Fruit fly (Drosophila melanogaster) whole organism, pupa: ENCODE measurements around the gene Atg8b.

Experiments used
- CG10348 ChIP-seq: fragments of 200-800 bp; sonication (Bioruptor generic); IDR thresholded peaks from 2 replicates; pipeline ENCODE4 v1.3.6; 2022; ENCODE audit warnings: missing biosample characterization, missing genetic modification characterization
- CG12605 ChIP-seq: fragments of 200-800 bp; sonication (Bioruptor generic); IDR thresholded peaks from 2 replicates; pipeline ENCODE4 v1.3.6; 2022; ENCODE audit warnings: missing biosample characterization, missing genetic modification characterization
- CG13204 ChIP-seq: fragments of 200-800 bp; sonication (Bioruptor generic); optimal IDR thresholded peaks from 2 replicates; lab custom pipeline; 2018; ENCODE audit warnings: missing biosample characterization, mild to moderate bottlenecking, missing genetic modification characterization, moderate library complexity
- CG14655 ChIP-seq: fragments of 200-800 bp; sonication (Bioruptor generic); optimal IDR thresholded peaks from 3 replicates; lab custom pipeline; 2017; ENCODE audit warnings: mild to moderate bottlenecking, missing biosample characterization, missing genetic modification reagents, missing genetic modification characterization
- CG15710 ChIP-seq: fragments of 200-800 bp; sonication (Bioruptor generic); optimal IDR thresholded peaks from 2 replicates; lab custom pipeline; 2018; ENCODE audit warnings: missing biosample characterization, mild to moderate bottlenecking, missing genetic modification characterization, moderate library complexity
- CG17806 ChIP-seq: fragments of 200-800 bp; sonication (Bioruptor generic); optimal IDR thresholded peaks from 2 replicates; lab custom pipeline; 2018; ENCODE audit warnings: missing biosample characterization, mild to moderate bottlenecking, missing genetic modification characterization, moderate library complexity
- CG32121 ChIP-seq: fragments of 200-800 bp; sonication (Bioruptor generic); IDR thresholded peaks from 2 replicates; pipeline ENCODE4 v1.3.6; 2022; ENCODE audit warnings: missing biosample characterization, missing genetic modification characterization
- CG34367 ChIP-seq: fragments of 200-800 bp; sonication (Bioruptor generic); optimal IDR thresholded peaks from 2 replicates; lab custom pipeline; 2018; ENCODE audit warnings: missing biosample characterization, mild to moderate bottlenecking, missing genetic modification characterization
- CG4496 ChIP-seq: fragments of 200-800 bp; sonication (Bioruptor generic); IDR thresholded peaks from 3 replicates; pipeline ENCODE4 v1.3.6; 2022; ENCODE audit warnings: missing biosample characterization, missing genetic modification characterization
- CG8159 ChIP-seq: fragments of 200-800 bp; sonication (Bioruptor generic); optimal IDR thresholded peaks from 3 replicates; lab custom pipeline; 2018; ENCODE audit warnings: missing biosample characterization, mild to moderate bottlenecking, missing genetic modification characterization, moderate library complexity
- CG8301 ChIP-seq: fragments of 200-800 bp; sonication (Bioruptor generic); optimal IDR thresholded peaks from 2 replicates; lab custom pipeline; 2018; ENCODE audit warnings: missing biosample characterization, mild to moderate bottlenecking, missing genetic modification characterization
- CG9948 ChIP-seq: fragments of 200-800 bp; sonication (Bioruptor generic); optimal IDR thresholded peaks from 2 replicates; lab custom pipeline; 2018; ENCODE audit warnings: missing biosample characterization, mild to moderate bottlenecking, missing genetic modification characterization, moderate library complexity
- D1 ChIP-seq: fragments of 200-800 bp; sonication (Bioruptor generic); optimal IDR thresholded peaks from 2 replicates; lab custom pipeline; 2018; ENCODE audit warnings: missing biosample characterization, mild to moderate bottlenecking, missing genetic modification characterization, moderate library complexity
- EcR ChIP-seq: fragments of 200-800 bp; sonication (Bioruptor generic); optimal IDR thresholded peaks from 3 replicates; lab custom pipeline; 2019; ENCODE audit warnings: missing biosample characterization, missing genetic modification characterization, mild to moderate bottlenecking, moderate library complexity, missing genetic modification reagents
- Ets98B ChIP-seq: fragments of 200-800 bp; sonication (Bioruptor generic); IDR thresholded peaks from 2 replicates; pipeline ENCODE4 v1.3.6; 2022; ENCODE audit warnings: missing biosample characterization, missing genetic modification characterization
- Pif1A ChIP-seq: fragments of 200-800 bp; sonication (Bioruptor generic); optimal IDR thresholded peaks from 3 replicates; lab custom pipeline; 2016; ENCODE audit warnings: missing biosample characterization, missing genetic modification characterization
- Pif1B ChIP-seq: fragments of 200-800 bp; sonication (Bioruptor generic); optimal IDR thresholded peaks from 3 replicates; lab custom pipeline; 2016; ENCODE audit warnings: missing biosample characterization, missing genetic modification characterization
- Snoo ChIP-seq: fragments of 200-800 bp; sonication (Bioruptor generic); optimal IDR thresholded peaks from 3 replicates; lab custom pipeline; 2017; ENCODE audit warnings: missing biosample characterization, mild to moderate bottlenecking, missing genetic modification characterization, inconsistent platforms
- fd96Ca ChIP-seq: fragments of 200-800 bp; sonication (Bioruptor generic); IDR thresholded peaks from 3 replicates; pipeline ENCODE4 v1.3.6; 2022; ENCODE audit warnings: missing biosample characterization, missing genetic modification characterization
- gl ChIP-seq: fragments of 200-800 bp; sonication (Bioruptor generic); optimal IDR thresholded peaks from 2 replicates; lab custom pipeline; 2018; ENCODE audit warnings: missing biosample characterization, mild to moderate bottlenecking, missing genetic modification characterization
- rn ChIP-seq: fragments of 200-800 bp; sonication (Bioruptor generic); IDR thresholded peaks from 2 replicates; pipeline ENCODE4 v1.3.6; 2022; ENCODE audit warnings: missing biosample characterization, missing genetic modification characterization

Gene Atg8b

dm6 chr3R:17710418-17710817 is 14.4 kb downstream of the Atg8b start:
- TF ChIP-seq gl (no peak), CG9948 (tag; lab: Kevin White, UChicago) (peak; percentile 12)

- no peak for TF ChIP-seq CG10348
- no peak for TF ChIP-seq CG9948 (tag; lab: Kevin White, UChicago)
- no peak for TF ChIP-seq Pif1A (GFP tag; lab: Kevin White, UChicago)
- peak; percentile 56 for TF ChIP-seq CG13204 (GFP tag; lab: Kevin White, UChicago)
- TF ChIP-seq CG17806 (tag; lab: Kevin White, UChicago), result no peak
- no peak for TF ChIP-seq CG8159 (tag; lab: Kevin White, UChicago)
- TF ChIP-seq Pif1B (GFP tag; lab: Kevin White, UChicago), result no peak
Measured at dm6 chr3R:17709623-17710145, 15.2 kb downstream of the Atg8b start.

- no peak for TF ChIP-seq CG9948 (tag; lab: Kevin White, UChicago)
- no peak for TF ChIP-seq Snoo
- TF ChIP-seq Pif1A (GFP tag; lab: Kevin White, UChicago), result no peak
- no peak for TF ChIP-seq CG8301 (tag; lab: Kevin White, UChicago)
- no peak for TF ChIP-seq CG17806 (tag; lab: Kevin White, UChicago)
- TF ChIP-seq CG13204 (GFP tag; lab: Kevin White, UChicago), result no peak
- TF ChIP-seq fd96Ca, result peak; percentile 18; the same call in 1 of the 3 replicates
- TF ChIP-seq D1 (tag; lab: Kevin White, UChicago), result no peak
- peak; percentile 32 for TF ChIP-seq CG8159 (tag; lab: Kevin White, UChicago)
- peak; percentile 18 for TF ChIP-seq CG14655 (GFP tag; lab: Kevin White, UChicago)
Measured at dm6 chr3R:17708778-17709476, 15.9 kb downstream of the Atg8b start.

dm6 chr3R:17707799-17708198 is 17.1 kb downstream of the Atg8b start:
- TF ChIP-seq D1 (tag; lab: Kevin White, UChicago) (no peak), CG4496 (GFP tag; lab: Robert Waterston, UW) (no peak), Ets98B (GFP tag; lab: Robert Waterston, UW) (no peak), Pif1B (GFP tag; lab: Kevin White, UChicago) (no peak), CG15710 (tag; lab: Kevin White, UChicago) (no peak), CG8159 (tag; lab: Kevin White, UChicago) (no peak), CG9948 (tag; lab: Kevin White, UChicago) (no peak), CG13204 (GFP tag; lab: Kevin White, UChicago) (no peak), Pif1A (GFP tag; lab: Kevin White, UChicago) (no peak), Snoo (no peak), rn (GFP tag; lab: Robert Waterston, UW) (no peak), CG10348 (no peak), CG14655 (GFP tag; lab: Kevin White, UChicago) (no peak), CG17806 (tag; lab: Kevin White, UChicago) (no peak), EcR (GFP tag; lab: Kevin White, UChicago) (no peak)
- TF ChIP-seq, all 21 proteins: peak for 0

dm6 chr3R:17706971-17707406 is 17.9 kb downstream of the Atg8b start:
- TF ChIP-seq CG14655 (GFP tag; lab: Kevin White, UChicago) (no peak), CG15710 (tag; lab: Kevin White, UChicago) (no peak), D1 (tag; lab: Kevin White, UChicago) (no peak), CG12605 (GFP tag; lab: Robert Waterston, UW) (no peak), EcR (GFP tag; lab: Kevin White, UChicago) (peak; percentile 94), CG13204 (GFP tag; lab: Kevin White, UChicago) (peak; percentile 57), CG8301 (tag; lab: Kevin White, UChicago) (no peak), CG8159 (tag; lab: Kevin White, UChicago) (no peak), CG32121 (no peak), fd96Ca (0 out of 3 replicates have a peak, but pooled peaks have one; percentile 7), CG34367 (tag; lab: Kevin White, UChicago) (no peak)

- peak; percentile 6 for TF ChIP-seq CG13204 (GFP tag; lab: Kevin White, UChicago)
- TF ChIP-seq CG17806 (tag; lab: Kevin White, UChicago), result no peak
- peak; percentile 31 for TF ChIP-seq Pif1A (GFP tag; lab: Kevin White, UChicago)
- TF ChIP-seq CG12605 (GFP tag; lab: Robert Waterston, UW), result no peak; the same call in 1 of the 2 replicates
- peak; percentile 83 for TF ChIP-seq EcR (GFP tag; lab: Kevin White, UChicago)
- peak; percentile 24 for TF ChIP-seq CG9948 (tag; lab: Kevin White, UChicago)
- TF ChIP-seq CG8159 (tag; lab: Kevin White, UChicago), result peak; percentile 48
- TF ChIP-seq gl, result peak; percentile 50
- no peak for TF ChIP-seq CG10348
- TF ChIP-seq CG34367 (tag; lab: Kevin White, UChicago), result peak; percentile 34
Measured at dm6 chr3R:17705899-17706831, 18.7 kb downstream of the Atg8b start.
